Worm (Caenorhabditis elegans) whole organism, late embryonic: ENCODE results near the gene islo-1.

Source experiments
- fkh-10 ChIP-seq: fragments of 150-350 bp; optimal IDR thresholded peaks from 2 replicates; lab custom pipeline; 2014; ENCODE audit warnings: missing biosample characterization, missing genetic modification reagents, missing genetic modification characterization
- lim-6 ChIP-seq: sonication (generic microtip); optimal IDR thresholded peaks from 2 replicates; lab custom pipeline; 2016; ENCODE audit warnings: missing genetic modification characterization, missing compliant biosample characterization
- nfya-1 ChIP-seq: sonication (generic microtip); optimal IDR thresholded peaks from 2 replicates; lab custom pipeline; 2017; ENCODE audit warnings: missing genetic modification characterization, mild to moderate bottlenecking, missing compliant biosample characterization, antibody characterized with exemption, moderate library complexity

DNA sequence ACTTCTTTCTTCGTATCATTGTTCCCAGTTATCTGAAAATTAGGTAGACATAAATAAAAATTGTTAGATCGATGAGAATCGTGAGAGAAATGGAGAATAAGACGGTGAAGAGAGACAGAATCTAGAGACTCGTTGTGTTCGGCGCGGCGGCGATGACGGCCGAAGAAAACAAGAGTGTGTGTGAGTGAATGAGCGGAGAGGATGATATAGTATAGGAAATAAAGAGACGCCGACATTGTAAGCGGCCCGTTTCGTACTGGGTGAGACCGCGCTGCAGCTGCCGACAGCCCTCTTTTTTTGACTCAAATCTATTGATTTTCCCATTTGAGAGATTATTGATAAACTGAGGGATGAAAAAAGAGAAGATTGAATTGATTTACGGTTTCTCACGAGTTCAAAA lies 24.0 kb upstream of the islo-1 start, which contains the start of gene Y42H9AR.4:
- TF ChIP-seq lim-6 (tag; lab: Kevin White, UChicago) (no peak), fkh-10 (no peak), nfya-1 (tag; lab: Kevin White, UChicago) (peak; percentile 9)
